Fruit fly (Drosophila melanogaster): ENCODE results near the gene Agpat1.

The Agpat1 gene

dm6 chrX:12766286-12766685 is 1.2 kb downstream of the Agpat1 start (continued):
- peak; percentile 43 for TF ChIP-seq pdm3 (GFP tag; optimal IDR thresholded peaks at IDR 0.05)
- peak; percentile 9 for TF ChIP-seq fd59A (GFP tag; optimal IDR thresholded peaks at IDR 0.05)
- TF ChIP-seq CG6808 (GFP tag; optimal IDR thresholded peaks at IDR 0.05): peak; percentile 1
- TF ChIP-seq CG7368 (GFP tag; optimal IDR thresholded peaks at IDR 0.05): no peak
- peak; percentile 44 for TF ChIP-seq acj6 (GFP tag; optimal IDR thresholded peaks at IDR 0.05)
- no peak for TF ChIP-seq CG3919 (GFP tag; optimal IDR thresholded peaks at IDR 0.05)
- TF ChIP-seq fkh (GFP tag; optimal IDR thresholded peaks at IDR 0.05): no peak
- no peak for TF ChIP-seq topi (GFP tag; optimal IDR thresholded peaks at IDR 0.05)
- TF ChIP-seq CG9139 (GFP tag; optimal IDR thresholded peaks at IDR 0.05): peak; percentile 11
- no peak for TF ChIP-seq CG15336 (GFP tag; IDR thresholded peaks at IDR 0.05)
- TF ChIP-seq OdsH (GFP tag; optimal IDR thresholded peaks at IDR 0.05): peak; percentile 38
- TF ChIP-seq dsx (GFP tag; optimal IDR thresholded peaks at IDR 0.05; ENCODE audit: poor library complexity, severe bottlenecking): no peak
- TF ChIP-seq CG8119 (GFP tag; IDR thresholded peaks at IDR 0.05): no peak; the same call in 2 of the 3 replicates
- peak; percentile 21 for TF ChIP-seq Smox (GFP tag; optimal IDR thresholded peaks at IDR 0.05)
- no peak for TF ChIP-seq cyc (GFP tag; optimal IDR thresholded peaks at IDR 0.05)
- TF ChIP-seq net (GFP tag; optimal IDR thresholded peaks at IDR 0.05): peak; percentile 5
- TF ChIP-seq svp (GFP tag): peak; percentile 57
- TF ChIP-seq ss (GFP tag; optimal IDR thresholded peaks at IDR 0.05): peak; percentile 15 to 55
- no peak for TF ChIP-seq vri (GFP tag; optimal IDR thresholded peaks at IDR 0.05)
- peak; percentile 88 for TF ChIP-seq Eip78C (GFP tag)
- peak; percentile 43 for TF ChIP-seq Eip75B (GFP tag; optimal IDR thresholded peaks at IDR 0.05)
- TF ChIP-seq CG16779 (tag; optimal IDR thresholded peaks at IDR 0.05): no peak
- no peak for TF ChIP-seq spab (GFP tag; optimal IDR thresholded peaks at IDR 0.05)
- TF ChIP-seq Gug (GFP tag; IDR thresholded peaks at IDR 0.05): 0 out of 2 replicates have a peak, but pooled peaks have one; percentile 23
- TF ChIP-seq CG32006 (GFP tag; optimal IDR thresholded peaks at IDR 0.05): no peak
- no peak for TF ChIP-seq CG6792 (GFP tag; optimal IDR thresholded peaks at IDR 0.05)
- no peak for TF ChIP-seq lz (GFP tag; optimal IDR thresholded peaks at IDR 0.05)
- TF ChIP-seq CG8319 (GFP tag; optimal IDR thresholded peaks at IDR 0.05): no peak
- peak; percentile 24 for TF ChIP-seq Hr39 (GFP tag; optimal IDR thresholded peaks at IDR 0.05)
- no peak for TF ChIP-seq CG34406 (GFP tag; optimal IDR thresholded peaks at IDR 0.05)
- TF ChIP-seq CG11902 (GFP tag; optimal IDR thresholded peaks at IDR 0.05): no peak
- TF ChIP-seq salr (GFP tag; optimal IDR thresholded peaks at IDR 0.05): no peak
- TF ChIP-seq CG10631 (GFP tag; optimal IDR thresholded peaks at IDR 0.05): peak; percentile 12
- TF ChIP-seq CG3032 (tag; optimal IDR thresholded peaks at IDR 0.05): peak; percentile 29
- peak; percentile 28 for TF ChIP-seq dac (GFP tag; optimal IDR thresholded peaks at IDR 0.05)
- TF ChIP-seq CG8632 (GFP tag; optimal IDR thresholded peaks at IDR 0.05): peak; percentile 41
- peak; percentile 58 for TF ChIP-seq CG6276 (GFP tag; optimal IDR thresholded peaks at IDR 0.05)
- TF ChIP-seq CG11762 (GFP tag; optimal IDR thresholded peaks at IDR 0.05; ENCODE audit: insufficient read depth): no peak
- TF ChIP-seq CG6163 (GFP tag; IDR thresholded peaks at IDR 0.05): no peak
- peak; percentile 27 for TF ChIP-seq Sox14 (GFP tag; optimal IDR thresholded peaks at IDR 0.05)

dm6 chrX:12777195-12777594 is 12.1 kb downstream of the Agpat1 start:
- TF ChIP-seq Hr39 (GFP tag; optimal IDR thresholded peaks at IDR 0.05) (no peak), svp (GFP tag) (peak; percentile 89), CG6276 (GFP tag; optimal IDR thresholded peaks at IDR 0.05) (no peak)
